Worm (Caenorhabditis elegans): ENCODE measurements around the gene Y49F6C.7.

Gene Y49F6C.7

DNA sequence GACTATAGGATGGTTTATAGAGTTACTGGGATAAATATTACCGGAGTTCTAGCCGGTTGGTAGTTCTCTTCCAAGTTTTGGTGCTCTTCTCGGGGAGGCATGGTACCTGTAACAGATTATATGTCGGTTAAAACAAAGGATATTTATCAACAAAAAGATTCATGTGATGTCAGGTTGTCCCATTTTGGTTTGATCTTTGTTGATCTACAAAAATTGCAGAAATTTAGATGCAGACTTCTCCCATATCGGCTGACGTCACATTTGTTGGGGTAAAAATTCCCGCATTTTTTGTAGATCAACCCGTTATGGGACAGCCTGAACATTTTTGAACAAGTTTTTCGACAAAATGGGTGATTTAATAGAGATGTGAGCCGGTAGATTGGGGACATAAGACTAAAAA, at the start of gene Y49F6C.7:
Y49F6C.7 (minus strand) TSS at position 101 of the 400 bp plus-strand sequence.
- no peak for TF ChIP-seq mxl-1 (tag; optimal IDR thresholded peaks at IDR 0.05)
- no peak for TF ChIP-seq hrde-1 (tag; optimal IDR thresholded peaks at IDR 0.05; ENCODE audit: borderline replicate concordance)
- TF ChIP-seq nhr-120 (GFP tag; IDR thresholded peaks at IDR 0.05) = no peak

DNA sequence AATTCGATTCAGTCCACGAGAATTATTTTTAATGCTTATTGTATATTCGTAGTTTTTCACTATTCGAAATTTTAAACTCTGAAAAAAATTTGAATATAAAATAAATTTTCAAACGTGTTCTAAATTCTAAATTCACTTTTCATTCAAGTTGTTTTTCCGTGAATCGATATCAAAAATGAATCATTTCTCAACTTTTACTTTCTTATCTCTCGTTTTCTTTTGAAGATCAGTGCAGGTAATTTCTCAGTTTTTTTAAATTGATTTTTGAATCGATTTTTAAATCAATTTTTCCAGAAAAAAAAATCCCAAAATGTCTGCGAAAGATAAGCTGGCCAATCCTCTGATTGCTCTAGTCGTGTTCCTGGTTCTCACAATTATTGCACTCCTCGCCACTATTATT, 48.5 kb upstream of the Y49F6C.7 start, which contains the start of gene nep-6:
nep-6 (plus strand) TSS at position 301 of the 400 bp plus-strand sequence.
- TF ChIP-seq Y79H2A.3 (GFP tag; conservative IDR thresholded peaks at IDR 0.05) = no peak
- no peak for TF ChIP-seq ama-1 (optimal IDR thresholded peaks at IDR 0.05)
- TF ChIP-seq ama-1 (GFP tag; optimal IDR thresholded peaks at IDR 0.05) = no peak
- TF ChIP-seq C06A6.2 (GFP tag; conservative IDR thresholded peaks at IDR 0.05) = no peak
- TF ChIP-seq fkh-3 (tag; optimal IDR thresholded peaks at IDR 0.05) = no peak
- TF ChIP-seq somi-1 (GFP tag; optimal IDR thresholded peaks at IDR 0.05) = no peak
- TF ChIP-seq nhr-80 (tag; optimal IDR thresholded peaks at IDR 0.05) = no peak
- TF ChIP-seq ztf-6 (GFP tag; IDR thresholded peaks at IDR 0.05) = no peak
- TF ChIP-seq snpc-4 (GFP tag; optimal IDR thresholded peaks at IDR 0.05) = no peak
- no peak for TF ChIP-seq snpc-4 (tag; optimal IDR thresholded peaks at IDR 0.05)
- no peak for TF ChIP-seq mcd-1 (GFP tag; IDR thresholded peaks at IDR 0.05)
- no peak for TF ChIP-seq hlh-26 (GFP tag; conservative IDR thresholded peaks at IDR 0.05)
- no peak for TF ChIP-seq ztf-28 (GFP tag; IDR thresholded peaks at IDR 0.05)
- no peak for TF ChIP-seq nfyb-1 (GFP tag; IDR thresholded peaks at IDR 0.05)
- TF ChIP-seq repo-1 (tag; optimal IDR thresholded peaks at IDR 0.05) = no peak
- TF ChIP-seq ceh-58 (GFP tag; IDR thresholded peaks at IDR 0.05) = no peak
- TF ChIP-seq ztf-25 (GFP tag; IDR thresholded peaks at IDR 0.05) = no peak

DNA sequence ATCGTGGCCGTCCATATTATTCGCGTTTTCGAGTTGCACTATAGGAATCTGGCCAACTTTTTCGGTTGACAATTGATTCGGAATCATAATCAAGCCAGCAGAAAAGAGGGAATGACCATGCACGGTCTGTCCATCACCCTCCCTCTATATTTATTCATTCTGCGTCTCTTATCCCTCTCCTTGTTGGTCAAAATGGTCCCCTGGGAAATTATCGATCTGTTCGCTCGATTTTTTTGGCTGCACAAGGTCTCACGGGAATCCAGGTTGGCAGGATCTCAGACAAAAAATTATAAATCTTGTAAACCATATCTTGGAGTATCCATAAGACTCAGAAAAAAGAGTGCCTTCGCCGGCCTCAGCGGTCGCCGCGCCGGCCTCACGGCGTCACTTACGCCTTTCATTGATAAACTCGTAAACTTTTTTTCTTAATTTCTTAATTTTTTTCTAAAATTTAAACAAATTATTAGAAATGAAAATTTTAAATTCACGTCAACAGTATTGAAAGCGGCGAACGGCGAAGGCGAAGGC, 46.5 kb upstream of the Y49F6C.7 start, which contains the start of the genes F18A12.7 and F18A12.2:
F18A12.7 (minus strand) TSS at position 101 of the 528 bp plus-strand sequence.
F18A12.2 (plus strand) TSS at position 478 of the 528 bp plus-strand sequence.
- TF ChIP-seq lir-1 (GFP tag; conservative IDR thresholded peaks at IDR 0.05) (no peak), snpc-1.1 (tag; optimal IDR thresholded peaks at IDR 0.05; ENCODE audit: insufficient read depth) (no peak), ccch-3 (GFP tag; optimal IDR thresholded peaks at IDR 0.05) (no peak), madf-10 (tag; optimal IDR thresholded peaks at IDR 0.05) (no peak), ztf-22 (GFP tag; optimal IDR thresholded peaks at IDR 0.05) (no peak), aptf-2 (GFP tag; conservative IDR thresholded peaks at IDR 0.05) (peak; percentile 67; the same call in 1 of the 2 replicates)

DNA sequence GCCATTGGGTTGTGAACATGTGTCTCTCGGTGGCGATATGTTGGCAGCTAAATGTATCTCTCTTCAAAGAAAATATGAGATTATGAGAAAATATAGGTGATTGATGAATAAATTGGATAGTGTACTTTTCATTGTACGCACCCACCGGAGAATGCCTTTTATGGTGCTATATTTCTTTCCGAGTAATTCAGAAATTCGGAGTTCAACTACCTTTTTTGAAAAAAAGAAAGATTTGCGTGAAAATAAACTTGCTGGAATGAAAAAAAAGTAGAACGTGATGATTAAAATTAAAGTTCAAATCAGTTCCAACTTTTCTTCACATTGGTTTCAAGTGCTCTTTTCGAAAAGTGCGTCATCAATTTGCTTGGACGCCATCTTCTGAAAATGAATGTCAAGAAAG, 35.5 kb upstream of the Y49F6C.7 start, which contains the start of gene nep-8:
nep-8 (plus strand) TSS at position 301 of the 400 bp plus-strand sequence.
- TF ChIP-seq F57A8.1 (GFP tag; optimal IDR thresholded peaks at IDR 0.05) (no peak), ceh-79 (tag; optimal IDR thresholded peaks at IDR 0.05) (no peak), pha-4 (tag; optimal IDR thresholded peaks at IDR 0.05) (no peak)

DNA sequence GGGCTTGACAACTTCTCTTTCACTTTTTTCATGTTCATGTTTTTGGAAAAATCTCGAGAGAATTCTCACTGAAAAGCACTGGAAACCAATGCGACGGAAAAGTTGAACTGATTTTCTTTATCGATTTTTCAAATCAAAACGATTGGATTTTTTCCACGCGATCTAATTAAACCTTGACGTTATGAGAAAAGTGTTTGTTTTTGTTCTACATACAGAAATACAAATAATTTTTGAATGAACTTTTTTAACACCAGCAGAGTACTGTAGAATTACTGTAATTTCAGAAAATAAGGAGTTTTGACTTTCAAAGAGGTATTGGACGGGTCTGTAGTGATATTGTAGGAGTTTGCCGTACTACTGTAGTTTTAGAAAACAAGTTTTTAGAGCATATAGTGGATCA, 34.9 kb upstream of the Y49F6C.7 start, which contains the start of gene nep-10:
nep-10 (minus strand) TSS at position 101 of the 400 bp plus-strand sequence.
- TF ChIP-seq lsy-27 (tag; optimal IDR thresholded peaks at IDR 0.05; ENCODE audit: borderline replicate concordance, insufficient read depth) (no peak), F57C9.4 (tag; optimal IDR thresholded peaks at IDR 0.05) (no peak), F49E8.2 (tag; optimal IDR thresholded peaks at IDR 0.05; ENCODE audit: insufficient read depth) (no peak), F52B5.7 (tag; optimal IDR thresholded peaks at IDR 0.05) (no peak), K12H6.12 (tag; optimal IDR thresholded peaks at IDR 0.05) (no peak), nhr-179 (tag; optimal IDR thresholded peaks at IDR 0.05) (no peak), repo-1 (tag; optimal IDR thresholded peaks at IDR 0.05) (no peak), rec-8 (tag; optimal IDR thresholded peaks at IDR 0.05) (no peak), unc-130 (GFP tag; optimal IDR thresholded peaks at IDR 0.05) (no peak), cebp-1 (GFP tag; IDR thresholded peaks at IDR 0.05) (no peak), cebp-1 (tag; optimal IDR thresholded peaks at IDR 0.05) (no peak), ceh-100 (GFP tag; IDR thresholded peaks at IDR 0.05) (no peak), hmg-20 (GFP tag; IDR thresholded peaks at IDR 0.05) (no peak), ceh-58 (GFP tag; IDR thresholded peaks at IDR 0.05) (no peak), snpc-4 (GFP tag; optimal IDR thresholded peaks at IDR 0.05) (no peak), snpc-4 (tag; optimal IDR thresholded peaks at IDR 0.05) (no peak)

Data from whole organism, young adult.